Fruit fly (Drosophila melanogaster) whole organism, embryonic: Measurements from ENCODE around the gene Ada1-1.

Source experiments
- BEAF-32 ChIP-seq: fragments of 200-800 bp; sonication (Bioruptor generic); optimal IDR thresholded peaks from 3 replicates; lab custom pipeline; 2017; ENCODE audit warnings: missing biosample characterization, missing genetic modification characterization, mild to moderate bottlenecking, moderate library complexity, missing genetic modification reagents
- Bgb ChIP-seq: fragments of 200-800 bp; sonication (Bioruptor generic); IDR thresholded peaks from 2 replicates; pipeline ENCODE4 v1.3.6; 2022; ENCODE audit warnings: missing biosample characterization, missing genetic modification characterization; ENCODE audit not compliant: partially characterized antibody
- CG11504 ChIP-seq: fragments of 200-800 bp; sonication (Bioruptor generic); optimal IDR thresholded peaks from 3 replicates; lab custom pipeline; 2019; ENCODE audit warnings: missing biosample characterization, mild to moderate bottlenecking, missing genetic modification characterization, moderate library complexity
- CG12659 ChIP-seq: fragments of 200-800 bp; sonication (Bioruptor generic); optimal IDR thresholded peaks from 3 replicates; lab custom pipeline; 2017; ENCODE audit warnings: mild to moderate bottlenecking, missing biosample characterization, missing genetic modification reagents, missing genetic modification characterization
- CG13123 ChIP-seq: fragments of 200-800 bp; sonication (Bioruptor generic); optimal IDR thresholded peaks from 2 replicates; lab custom pipeline; 2016; ENCODE audit warnings: missing biosample characterization, missing genetic modification characterization
- CG15696 ChIP-seq: fragments of 200-800 bp; sonication (Bioruptor generic); optimal IDR thresholded peaks from 2 replicates; lab custom pipeline; 2019; ENCODE audit warnings: missing biosample characterization, mild to moderate bottlenecking, missing genetic modification characterization, moderate library complexity
- CG16813 ChIP-seq: fragments of 200-800 bp; sonication (Bioruptor generic); IDR thresholded peaks from 3 replicates; pipeline ENCODE4 v1.3.6; 2022; ENCODE audit warnings: missing biosample characterization, missing genetic modification characterization; ENCODE audit not compliant: partially characterized antibody
- CG18599 ChIP-seq: fragments of 200-800 bp; sonication (Bioruptor generic); optimal IDR thresholded peaks from 3 replicates; lab custom pipeline; 2017; ENCODE audit warnings: missing biosample characterization, missing genetic modification characterization, mild to moderate bottlenecking, moderate library complexity, missing genetic modification reagents
- CG2129 ChIP-seq: fragments of 200-800 bp; sonication (Bioruptor generic); IDR thresholded peaks from 2 replicates; pipeline ENCODE4 v1.3.6; 2022; ENCODE audit warnings: missing biosample characterization, missing genetic modification characterization; ENCODE audit not compliant: partially characterized antibody
- CG34422 ChIP-seq: fragments of 200-800 bp; sonication (Bioruptor generic); IDR thresholded peaks from 3 replicates; pipeline ENCODE4 v1.3.6; 2022; ENCODE audit warnings: missing biosample characterization, missing genetic modification characterization
- CG4404 ChIP-seq: fragments of 200-800 bp; sonication (Bioruptor generic); IDR thresholded peaks from 2 replicates; pipeline ENCODE4 v1.3.6; 2022; ENCODE audit warnings: missing biosample characterization, missing genetic modification characterization
- CG4707 ChIP-seq: fragments of 200-800 bp; sonication (Bioruptor generic); optimal IDR thresholded peaks from 2 replicates; lab custom pipeline; 2018; ENCODE audit warnings: missing biosample characterization, mild to moderate bottlenecking, missing genetic modification characterization, moderate library complexity
- CG6689 ChIP-seq: fragments of 200-800 bp; sonication (Bioruptor generic); IDR thresholded peaks from 2 replicates; pipeline ENCODE4 v1.3.6; 2022; ENCODE audit warnings: missing biosample characterization, missing genetic modification characterization
- CG6791 ChIP-seq: fragments of 200-800 bp; sonication (Bioruptor generic); IDR thresholded peaks from 3 replicates; pipeline ENCODE4 v1.3.6; 2022; ENCODE audit warnings: missing biosample characterization, missing genetic modification characterization; ENCODE audit not compliant: partially characterized antibody
- CG7271 ChIP-seq: fragments of 200-800 bp; sonication (Bioruptor generic); optimal IDR thresholded peaks from 2 replicates; lab custom pipeline; 2018; ENCODE audit warnings: missing biosample characterization, mild to moderate bottlenecking, missing genetic modification characterization, moderate library complexity
- Chrac-16 ChIP-seq: fragments of 200-800 bp; sonication (Bioruptor generic); optimal IDR thresholded peaks from 3 replicates; lab custom pipeline; 2016; ENCODE audit warnings: missing biosample characterization, missing genetic modification characterization
- Ets65A ChIP-seq: fragments of 200-800 bp; sonication (Bioruptor generic); peaks from one replicate; lab custom pipeline; 2016; ENCODE audit warnings: missing biosample characterization, missing genetic modification characterization
- H15 ChIP-seq: fragments of 200-800 bp; sonication (Bioruptor generic); IDR thresholded peaks from 3 replicates; pipeline ENCODE4 v1.3.6; 2022; ENCODE audit warnings: missing biosample characterization, missing genetic modification characterization
- HLH4C ChIP-seq: fragments of 200-800 bp; sonication (Bioruptor generic); IDR thresholded peaks from 3 replicates; pipeline ENCODE4 v1.3.6; 2022; ENCODE audit warnings: missing biosample characterization, missing genetic modification characterization; ENCODE audit not compliant: partially characterized antibody
- HLH54F ChIP-seq: fragments of 200-800 bp; sonication (Bioruptor generic); optimal IDR thresholded peaks from 3 replicates; lab custom pipeline; 2016; ENCODE audit warnings: missing biosample characterization, missing genetic modification characterization
- HmgZ ChIP-seq: fragments of 200-800 bp; sonication (Bioruptor generic); optimal IDR thresholded peaks from 2 replicates; lab custom pipeline; 2018; ENCODE audit warnings: missing biosample characterization, mild to moderate bottlenecking, missing genetic modification characterization
- Max ChIP-seq: fragments of 200-800 bp; sonication (Bioruptor generic); optimal IDR thresholded peaks from 2 replicates; lab custom pipeline; 2016; ENCODE audit warnings: missing biosample characterization, mild to moderate bottlenecking, missing genetic modification characterization
- Oaz ChIP-seq: fragments of 200-800 bp; sonication (Bioruptor generic); IDR thresholded peaks from 2 replicates; pipeline ENCODE4 v1.3.6; 2022; ENCODE audit warnings: missing biosample characterization, missing genetic modification characterization
- Opbp ChIP-seq: fragments of 200-800 bp; sonication (Bioruptor generic); IDR thresholded peaks from 3 replicates; pipeline ENCODE4 v1.3.6; 2022; ENCODE audit warnings: missing biosample characterization, missing genetic modification characterization; ENCODE audit not compliant: partially characterized antibody
- Pdp1 ChIP-seq, 2 experiments: fragments of 200-800 bp; sonication (Bioruptor generic); optimal IDR thresholded peaks; 3 replicates each; lab custom pipeline; 2016; ENCODE audit warnings: missing biosample characterization in 2 of 2, missing genetic modification characterization in 2 of 2, mild to moderate bottlenecking in 1 of 2, moderate library complexity in 1 of 2
- Sox102F ChIP-seq: fragments of 200-800 bp; sonication (Bioruptor generic); optimal IDR thresholded peaks from 2 replicates; lab custom pipeline; 2018; ENCODE audit warnings: missing biosample characterization, mild to moderate bottlenecking, missing genetic modification characterization, moderate library complexity
- Sry-β ChIP-seq: fragments of 200-800 bp; sonication (Bioruptor generic); optimal IDR thresholded peaks from 2 replicates; lab custom pipeline; 2018; ENCODE audit warnings: missing biosample characterization, mild to moderate bottlenecking, missing genetic modification characterization, moderate library complexity
- Usf ChIP-seq: fragments of 200-800 bp; sonication (Bioruptor generic); optimal IDR thresholded peaks from 2 replicates; lab custom pipeline; 2017; ENCODE audit warnings: missing genotype, missing biosample characterization, missing genetic modification characterization
- YL-1 ChIP-seq: fragments of 200-800 bp; sonication (Bioruptor generic); optimal IDR thresholded peaks from 3 replicates; lab custom pipeline; 2017; ENCODE audit warnings: missing biosample characterization, mild to moderate bottlenecking, missing genetic modification characterization
- ato ChIP-seq: fragments of 200-800 bp; sonication (Bioruptor generic); IDR thresholded peaks from 2 replicates; pipeline ENCODE4 v1.3.6; 2022; ENCODE audit warnings: missing biosample characterization, missing genetic modification characterization; ENCODE audit not compliant: partially characterized antibody
- bab2 ChIP-seq: fragments of 200-800 bp; sonication (Bioruptor generic); optimal IDR thresholded peaks from 2 replicates; lab custom pipeline; 2016; ENCODE audit warnings: missing biosample characterization, missing genetic modification characterization
- dm ChIP-seq: fragments of 200-800 bp; sonication (Bioruptor generic); optimal IDR thresholded peaks from 3 replicates; lab custom pipeline; 2016; ENCODE audit warnings: missing biosample characterization, missing genetic modification characterization
- dmrt99B ChIP-seq: fragments of 200-800 bp; sonication (Bioruptor generic); optimal IDR thresholded peaks from 2 replicates; lab custom pipeline; 2018; ENCODE audit warnings: missing biosample characterization, mild to moderate bottlenecking, missing genetic modification characterization, moderate library complexity
- gcm ChIP-seq: fragments of 200-800 bp; sonication (Bioruptor generic); optimal IDR thresholded peaks from 2 replicates; lab custom pipeline; 2019; ENCODE audit warnings: missing biosample characterization, mild to moderate bottlenecking, missing genetic modification characterization, moderate library complexity
- jumu ChIP-seq: fragments of 200-800 bp; sonication (Bioruptor generic); optimal IDR thresholded peaks from 3 replicates; lab custom pipeline; 2016; ENCODE audit warnings: missing biosample characterization, missing genetic modification characterization
- kay ChIP-seq: fragments of 200-800 bp; sonication (Bioruptor generic); optimal IDR thresholded peaks from 2 replicates; lab custom pipeline; 2016; ENCODE audit warnings: missing biosample characterization, missing genetic modification characterization
- onecut ChIP-seq: fragments of 200-800 bp; sonication (Bioruptor generic); IDR thresholded peaks from 2 replicates; pipeline ENCODE4 v1.3.6; 2022; ENCODE audit warnings: missing biosample characterization, missing genetic modification characterization
- phol ChIP-seq: fragments of 200-800 bp; sonication (Bioruptor generic); optimal IDR thresholded peaks from 3 replicates; lab custom pipeline; 2018; ENCODE audit warnings: missing biosample characterization, mild to moderate bottlenecking, missing genetic modification characterization, moderate library complexity
- pita ChIP-seq: fragments of 200-800 bp; sonication (Bioruptor generic); optimal IDR thresholded peaks from 2 replicates; lab custom pipeline; 2017; ENCODE audit warnings: missing biosample characterization, mild to moderate bottlenecking, missing genetic modification characterization
- pzg ChIP-seq: fragments of 200-800 bp; sonication (Bioruptor generic); optimal IDR thresholded peaks from 3 replicates; lab custom pipeline; 2018; ENCODE audit warnings: missing biosample characterization, mild to moderate bottlenecking, missing genetic modification characterization, moderate library complexity
- schlank ChIP-seq: fragments of 200-800 bp; sonication (Bioruptor generic); optimal IDR thresholded peaks from 2 replicates; lab custom pipeline; 2018; ENCODE audit warnings: missing biosample characterization, mild to moderate bottlenecking, missing genetic modification characterization
- sens-2 ChIP-seq: fragments of 200-800 bp; sonication (Bioruptor generic); IDR thresholded peaks from 2 replicates; pipeline ENCODE4 v1.3.6; 2022; ENCODE audit warnings: missing biosample characterization, missing genetic modification characterization
- shn ChIP-seq: fragments of 200-800 bp; sonication (Bioruptor generic); optimal IDR thresholded peaks from 3 replicates; lab custom pipeline; 2016; ENCODE audit warnings: missing biosample characterization, missing genetic modification characterization
- sr ChIP-seq: fragments of 200-800 bp; sonication (Bioruptor generic); IDR thresholded peaks from 3 replicates; pipeline ENCODE4 v1.3.6; 2022; ENCODE audit warnings: missing biosample characterization, missing genetic modification characterization
- stwl ChIP-seq: fragments of 200-800 bp; sonication (Bioruptor generic); optimal IDR thresholded peaks from 3 replicates; lab custom pipeline; 2018; ENCODE audit warnings: missing biosample characterization, mild to moderate bottlenecking, missing genetic modification characterization, moderate library complexity
- ttk ChIP-seq: fragments of 200-800 bp; sonication (Bioruptor generic); IDR thresholded peaks from 2 replicates; pipeline ENCODE4 v2.1.2; 2022; ENCODE audit warnings: missing biosample characterization, missing genetic modification characterization
- unc-4 ChIP-seq: fragments of 200-800 bp; sonication (Bioruptor generic); IDR thresholded peaks from 2 replicates; pipeline ENCODE4 v1.3.6; 2022; ENCODE audit warnings: missing biosample characterization, missing genetic modification characterization; ENCODE audit not compliant: partially characterized antibody
- vnd ChIP-seq: fragments of 200-800 bp; sonication (Bioruptor generic); IDR thresholded peaks from 3 replicates; pipeline ENCODE4 v1.3.6; 2022; ENCODE audit warnings: missing biosample characterization, missing genetic modification characterization; ENCODE audit not compliant: partially characterized antibody
- yki ChIP-seq: fragments of >200 bp; optimal IDR thresholded peaks from 3 replicates; lab custom pipeline; 2018

The Ada1-1 gene

DNA sequence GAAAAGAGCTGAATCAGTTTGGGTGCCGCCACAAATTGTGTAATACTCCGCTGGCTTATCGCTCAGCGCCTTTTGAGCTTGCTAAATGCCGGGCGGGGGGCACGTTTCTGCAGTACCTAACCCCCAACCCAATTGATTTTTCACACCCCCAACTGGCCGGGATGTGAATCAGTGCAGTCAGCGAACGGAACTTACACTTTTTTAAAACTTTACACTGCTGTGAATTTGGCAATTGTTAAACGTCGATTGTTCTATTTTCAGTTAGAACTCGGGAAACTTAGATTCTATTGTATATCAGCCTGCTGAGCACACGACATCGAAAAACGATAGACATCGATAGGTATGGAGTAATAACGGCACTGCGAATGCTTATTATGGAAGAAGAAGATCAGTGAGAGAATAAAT is 41.6 kb downstream of the Ada1-1 start, which contains the start of gene Tom70 (continued):
- TF ChIP-seq Opbp (GFP tag; lab: Robert Waterston, UW) (0 out of 3 replicates have a peak, but pooled peaks have one; percentile 30), BEAF-32 (GFP tag; lab: Kevin White, UChicago) (peak; percentile 66), HLH54F (GFP tag; lab: Kevin White, UChicago) (no peak), CG13123 (GFP tag; lab: Kevin White, UChicago) (no peak), CG6791 (no peak), bab2 (GFP tag; lab: Kevin White, UChicago) (no peak), CG4707 (no peak), dmrt99B (tag; lab: Kevin White, UChicago) (no peak), dm (GFP tag; lab: Kevin White, UChicago) (peak; percentile 56), HLH4C (GFP tag; lab: Robert Waterston, UW) (peak; percentile 54; the same call in 1 of the 3 replicates), pzg (peak; percentile 63), jumu (GFP tag; lab: Kevin White, UChicago) (no peak), Pdp1 (GFP tag; optimal IDR thresholded peaks at IDR 0.05; lab: Kevin White, UChicago) (peak in 1 of 2 experiments; percentile 94), CG11504 (tag; lab: Kevin White, UChicago) (no peak), CG18599 (GFP tag; lab: Kevin White, UChicago) (no peak), Ets65A (GFP tag; lab: Kevin White, UChicago) (no peak), CG16813 (GFP tag; lab: Robert Waterston, UW) (peak; percentile 51), Oaz (GFP tag; lab: Robert Waterston, UW) (no peak), H15 (GFP tag; lab: Robert Waterston, UW) (no peak), Sox102F (GFP tag; lab: Kevin White, UChicago) (no peak), stwl (peak; percentile 62), phol (tag; lab: Kevin White, UChicago) (peak; percentile 3), schlank (tag; lab: Kevin White, UChicago) (no peak), CG4404 (GFP tag; lab: Robert Waterston, UW) (no peak), YL-1 (peak; percentile 72), ttk (no peak), HmgZ (tag; lab: Kevin White, UChicago) (peak; percentile 19), vnd (peak; percentile 48; the same call in 2 of the 3 replicates), Bgb (GFP tag; lab: Robert Waterston, UW) (peak; percentile 61), unc-4 (GFP tag; lab: Robert Waterston, UW) (peak; percentile 58; the same call in 1 of the 2 replicates), CG12659 (peak; percentile 32), shn (no peak), CG34422 (GFP tag; lab: Robert Waterston, UW) (peak; percentile 75; the same call in 1 of the 3 replicates), yki (lab: Kevin White, UChicago) (no peak), kay (no peak), CG2129 (GFP tag; lab: Robert Waterston, UW) (no peak), CG15696 (no peak), CG7271 (tag; lab: Kevin White, UChicago) (no peak), pita (GFP tag; lab: Kevin White, UChicago) (no peak), Chrac-16 (GFP tag; lab: Kevin White, UChicago) (no peak), CG6689 (GFP tag; lab: Robert Waterston, UW) (no peak), ato (GFP tag; lab: Robert Waterston, UW) (0 out of 2 replicates have a peak, but pooled peaks have one; percentile 21), Sry-β (GFP tag; lab: Kevin White, UChicago) (peak; percentile 52), sr (GFP tag; lab: Robert Waterston, UW) (no peak), gcm (no peak), Usf (GFP tag; lab: Kevin White, UChicago) (no peak), sens-2 (GFP tag; lab: Robert Waterston, UW) (no peak), onecut (peak; percentile 87), Max (GFP tag; lab: Kevin White, UChicago) (peak; percentile 8)
